Fruit fly (Drosophila melanogaster) whole organism, embryonic: Measurements from ENCODE around the gene CG4020.
A peak's percentile ranks its signal among the peaks of the same experiment; 100 is the strongest.

Experiments
- Abd-B ChIP-seq: fragments of 200-800 bp; sonication (Bioruptor generic); optimal IDR thresholded peaks from 2 replicates; lab custom pipeline; 2018; ENCODE audit warnings: missing biosample characterization, mild to moderate bottlenecking, missing genetic modification characterization, moderate library complexity
- Antp ChIP-seq: fragments of 200-800 bp; sonication (Bioruptor generic); optimal IDR thresholded peaks from 3 replicates; lab custom pipeline; 2016; ENCODE audit warnings: missing biosample characterization, missing genetic modification characterization
- Atf-2 ChIP-seq: fragments of 200-800 bp; sonication (Bioruptor generic); optimal IDR thresholded peaks from 2 replicates; lab custom pipeline; 2016; ENCODE audit warnings: missing biosample characterization, missing genetic modification characterization
- CG11247 ChIP-seq: fragments of 200-800 bp; sonication (Bioruptor generic); IDR thresholded peaks from 2 replicates; pipeline ENCODE4 v1.3.6; 2022; ENCODE audit warnings: missing biosample characterization, missing genetic modification characterization
- CG14710 ChIP-seq: fragments of 200-800 bp; sonication (Bioruptor generic); optimal IDR thresholded peaks from 3 replicates; lab custom pipeline; 2019; ENCODE audit warnings: missing biosample characterization, mild to moderate bottlenecking, missing genetic modification characterization, moderate library complexity
- CG1603 ChIP-seq: fragments of 200-800 bp; sonication (Bioruptor generic); optimal IDR thresholded peaks from 2 replicates; lab custom pipeline; 2019; ENCODE audit warnings: missing biosample characterization, mild to moderate bottlenecking, missing genetic modification characterization, moderate library complexity
- CG16863 ChIP-seq: fragments of 200-800 bp; sonication (Bioruptor generic); optimal IDR thresholded peaks from 3 replicates; lab custom pipeline; 2016; ENCODE audit warnings: missing biosample characterization, missing genetic modification characterization
- CG17359 ChIP-seq: fragments of 200-800 bp; sonication (Bioruptor generic); optimal IDR thresholded peaks from 3 replicates; lab custom pipeline; 2018; ENCODE audit warnings: missing biosample characterization, mild to moderate bottlenecking, missing genetic modification characterization, moderate library complexity
- CG18262 ChIP-seq: fragments of 200-800 bp; optimal IDR thresholded peaks from 3 replicates; lab custom pipeline; 2019; ENCODE audit warnings: missing biosample characterization, mild to moderate bottlenecking, missing genetic modification characterization, moderate library complexity
- CG2120 ChIP-seq: fragments of 200-800 bp; sonication (Bioruptor generic); optimal IDR thresholded peaks from 3 replicates; lab custom pipeline; 2016; ENCODE audit warnings: missing biosample characterization, missing genetic modification characterization
- CG31224 ChIP-seq: fragments of 200-800 bp; sonication (Bioruptor generic); IDR thresholded peaks from 2 replicates; pipeline ENCODE4 v1.3.6; 2022; ENCODE audit warnings: missing biosample characterization, missing genetic modification characterization
- CG34422 ChIP-seq: fragments of 200-800 bp; sonication (Bioruptor generic); IDR thresholded peaks from 3 replicates; pipeline ENCODE4 v1.3.6; 2022; ENCODE audit warnings: missing biosample characterization, missing genetic modification characterization
- CG4360 ChIP-seq: fragments of 200-800 bp; sonication (Bioruptor generic); IDR thresholded peaks from 2 replicates; pipeline ENCODE4 v1.3.6; 2022; ENCODE audit warnings: missing biosample characterization, missing genetic modification characterization
- CG5245 ChIP-seq: fragments of 200-800 bp; sonication (Bioruptor generic); optimal IDR thresholded peaks from 3 replicates; lab custom pipeline; 2016; ENCODE audit warnings: missing biosample characterization, missing genetic modification characterization
- CG6689 ChIP-seq: fragments of 200-800 bp; sonication (Bioruptor generic); IDR thresholded peaks from 2 replicates; pipeline ENCODE4 v1.3.6; 2022; ENCODE audit warnings: missing biosample characterization, missing genetic modification characterization
- CG7357 ChIP-seq: fragments of 200-800 bp; sonication (Bioruptor generic); IDR thresholded peaks from 3 replicates; pipeline ENCODE4 v1.3.6; 2022; ENCODE audit warnings: missing biosample characterization, missing genetic modification characterization
- CG8281 ChIP-seq: fragments of 200-800 bp; sonication (Bioruptor generic); optimal IDR thresholded peaks from 2 replicates; lab custom pipeline; 2018; ENCODE audit warnings: missing biosample characterization, mild to moderate bottlenecking, missing genetic modification characterization, moderate library complexity
- D19B ChIP-seq: fragments of 200-800 bp; sonication (Bioruptor generic); optimal IDR thresholded peaks from 2 replicates; lab custom pipeline; 2017; ENCODE audit warnings: missing biosample characterization, mild to moderate bottlenecking, missing genetic modification characterization
- Drgx ChIP-seq: fragments of 200-800 bp; sonication (Bioruptor generic); IDR thresholded peaks from 2 replicates; pipeline ENCODE4 v1.3.6; 2022; ENCODE audit warnings: missing biosample characterization, missing genetic modification characterization
- Ets65A ChIP-seq: fragments of 200-800 bp; sonication (Bioruptor generic); peaks from one replicate; lab custom pipeline; 2016; ENCODE audit warnings: missing biosample characterization, missing genetic modification characterization
- HLH3B ChIP-seq: fragments of 200-800 bp; sonication (Bioruptor generic); IDR thresholded peaks from 2 replicates; pipeline ENCODE4 v1.3.6; 2022; ENCODE audit warnings: missing biosample characterization, missing genetic modification characterization
- Hmx ChIP-seq: fragments of 200-800 bp; sonication (Bioruptor generic); optimal IDR thresholded peaks from 2 replicates; lab custom pipeline; 2016; ENCODE audit warnings: missing biosample characterization, missing genetic modification characterization
- Hsf ChIP-seq: fragments of 200-800 bp; sonication (Bioruptor generic); optimal IDR thresholded peaks from 3 replicates; lab custom pipeline; 2016; ENCODE audit warnings: missing biosample characterization, missing genetic modification characterization
- Med ChIP-seq: fragments of 200-800 bp; sonication (Bioruptor generic); peaks from one replicate; lab custom pipeline; 2016; ENCODE audit warnings: missing biosample characterization, missing genetic modification characterization, mild to moderate bottlenecking, inconsistent platforms, moderate library complexity
- Mrtf ChIP-seq: fragments of 200-800 bp; sonication (Bioruptor generic); IDR thresholded peaks from 3 replicates; pipeline ENCODE4 v1.3.6; 2022; ENCODE audit warnings: missing biosample characterization, missing genetic modification characterization
- Oaz ChIP-seq: fragments of 200-800 bp; sonication (Bioruptor generic); IDR thresholded peaks from 2 replicates; pipeline ENCODE4 v1.3.6; 2022; ENCODE audit warnings: missing biosample characterization, missing genetic modification characterization
- Pdp1 ChIP-seq, 2 experiments: fragments of 200-800 bp; sonication (Bioruptor generic); optimal IDR thresholded peaks; 3 replicates each; lab custom pipeline; 2016; ENCODE audit warnings: missing biosample characterization in 2 of 2, missing genetic modification characterization in 2 of 2, mild to moderate bottlenecking in 1 of 2, moderate library complexity in 1 of 2
- Sox102F ChIP-seq: fragments of 200-800 bp; sonication (Bioruptor generic); optimal IDR thresholded peaks from 2 replicates; lab custom pipeline; 2018; ENCODE audit warnings: missing biosample characterization, mild to moderate bottlenecking, missing genetic modification characterization, moderate library complexity
- Ssrp ChIP-seq: fragments of 200-800 bp; sonication (Bioruptor generic); optimal IDR thresholded peaks from 2 replicates; lab custom pipeline; 2018; ENCODE audit warnings: missing biosample characterization, mild to moderate bottlenecking, missing genetic modification characterization, moderate library complexity
- Xrp1 ChIP-seq: fragments of 200-800 bp; sonication (Bioruptor generic); IDR thresholded peaks from 2 replicates; pipeline ENCODE4 v1.3.6; 2022; ENCODE audit warnings: missing biosample characterization, missing genetic modification characterization
- ara ChIP-seq: fragments of 200-800 bp; sonication (Bioruptor generic); IDR thresholded peaks from 2 replicates; pipeline ENCODE4 v1.3.6; 2022; ENCODE audit warnings: missing biosample characterization, missing genetic modification characterization
- ci ChIP-seq: fragments of 200-800 bp; sonication (Bioruptor generic); IDR thresholded peaks from 3 replicates; pipeline ENCODE4 v1.3.6; 2022; ENCODE audit warnings: missing biosample characterization, missing genetic modification characterization
- dmrt99B ChIP-seq: fragments of 200-800 bp; sonication (Bioruptor generic); optimal IDR thresholded peaks from 2 replicates; lab custom pipeline; 2018; ENCODE audit warnings: missing biosample characterization, mild to moderate bottlenecking, missing genetic modification characterization, moderate library complexity
- dysf ChIP-seq: fragments of 200-800 bp; sonication (Bioruptor generic); IDR thresholded peaks from 3 replicates; pipeline ENCODE4 v1.3.6; 2022; ENCODE audit warnings: missing biosample characterization, missing genetic modification characterization
- fd102C ChIP-seq: fragments of 200-800 bp; sonication (Bioruptor generic); optimal IDR thresholded peaks from 2 replicates; lab custom pipeline; 2018; ENCODE audit warnings: missing biosample characterization, mild to moderate bottlenecking, missing genetic modification characterization, moderate library complexity
- gem ChIP-seq: fragments of 200-800 bp; sonication (Bioruptor generic); optimal IDR thresholded peaks from 2 replicates; lab custom pipeline; 2019; ENCODE audit warnings: missing biosample characterization, mild to moderate bottlenecking, missing genetic modification characterization, moderate library complexity
- gfzf ChIP-seq: fragments of 200-800 bp; sonication (Bioruptor generic); optimal IDR thresholded peaks from 2 replicates; lab custom pipeline; 2016; ENCODE audit warnings: missing biosample characterization, mild to moderate bottlenecking, missing genetic modification characterization, moderate library complexity
- luna ChIP-seq: fragments of 200-800 bp; sonication (Bioruptor generic); optimal IDR thresholded peaks from 2 replicates; lab custom pipeline; 2016; ENCODE audit warnings: missing biosample characterization, missing genetic modification characterization
- nmo ChIP-seq: fragments of 200-800 bp; sonication (Bioruptor generic); optimal IDR thresholded peaks from 2 replicates; lab custom pipeline; 2018; ENCODE audit warnings: missing biosample characterization, mild to moderate bottlenecking, missing genetic modification characterization, moderate library complexity
- onecut ChIP-seq: fragments of 200-800 bp; sonication (Bioruptor generic); IDR thresholded peaks from 2 replicates; pipeline ENCODE4 v1.3.6; 2022; ENCODE audit warnings: missing biosample characterization, missing genetic modification characterization
- peb ChIP-seq: fragments of 200-800 bp; sonication (Bioruptor generic); IDR thresholded peaks from 2 replicates; pipeline ENCODE4 v1.3.6; 2022; ENCODE audit warnings: missing biosample characterization, missing genetic modification characterization
- prd ChIP-seq, 3 experiments: fragments of >200 bp in 2 of 3; fragments of 200-800 bp in 1 of 3; sonication (Bioruptor generic) in 1 of 3; optimal IDR thresholded peaks in 2 of 3; IDR thresholded peaks in 1 of 3; 2 replicates in 2 of 3; 3 replicates in 1 of 3; pipeline versions ENCODE4 v1.3.6 to Lab custom; 2017 to 2022; ENCODE audit warnings: missing biosample characterization in 1 of 3, missing genetic modification characterization in 1 of 3
- run ChIP-seq: fragments of 200-800 bp; sonication (Bioruptor generic); optimal IDR thresholded peaks from 3 replicates; lab custom pipeline; 2018; ENCODE audit warnings: missing biosample characterization, mild to moderate bottlenecking, missing genetic modification characterization
- ssp ChIP-seq: fragments of 200-800 bp; sonication (Bioruptor generic); IDR thresholded peaks from 2 replicates; pipeline ENCODE4 v1.3.6; 2022; ENCODE audit warnings: missing biosample characterization, missing genetic modification characterization
- tgo ChIP-seq: fragments of 200-800 bp; sonication (Bioruptor generic); IDR thresholded peaks from 3 replicates; pipeline ENCODE4 v1.3.6; 2022; ENCODE audit warnings: missing biosample characterization, missing genetic modification characterization
- vfl ChIP-seq: fragments of 200-800 bp; sonication (Bioruptor generic); optimal IDR thresholded peaks from 2 replicates; lab custom pipeline; 2016; ENCODE audit warnings: missing biosample characterization, missing genetic modification characterization
- vvl ChIP-seq: fragments of 200-800 bp; sonication (Bioruptor generic); IDR thresholded peaks from 2 replicates; pipeline ENCODE4 v1.3.6; 2022; ENCODE audit warnings: missing biosample characterization, missing genetic modification characterization

CG4020 gene

DNA sequence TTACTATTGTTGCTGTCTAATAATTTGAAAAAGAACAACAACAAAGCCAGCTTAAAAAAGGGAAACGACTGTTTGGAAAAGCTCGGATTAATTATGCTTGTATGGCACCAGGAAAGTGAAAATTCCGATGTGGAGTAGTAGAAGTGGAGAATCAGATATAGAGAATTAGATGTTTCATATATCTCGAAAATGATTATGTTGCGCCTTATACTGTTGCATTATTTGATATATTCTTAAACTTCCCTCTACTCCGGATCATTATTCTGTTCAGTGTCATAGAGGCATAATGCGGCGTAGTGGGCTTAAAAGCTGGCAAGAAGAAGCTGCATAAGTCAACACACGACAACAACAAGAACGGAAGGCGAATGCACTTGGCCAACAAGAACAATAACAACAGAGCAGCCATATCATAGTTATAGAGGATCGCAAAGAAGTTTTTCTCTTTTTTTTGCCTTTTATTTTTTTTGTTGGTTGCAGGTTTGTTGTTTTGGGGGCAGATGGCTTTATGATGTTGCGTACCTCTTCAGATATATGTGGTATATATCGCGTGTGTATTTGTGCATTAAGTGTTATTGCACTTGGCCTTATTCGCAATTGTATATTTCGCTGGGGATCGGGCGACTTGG is 20.4 kb downstream of the CG4020 start (continued):
- TF ChIP-seq ara (GFP tag; lab: Robert Waterston, UW) (peak; percentile 45; the same call in 1 of the 2 replicates), Antp (GFP tag; lab: Kevin White, UChicago) (no peak), CG6689 (GFP tag; lab: Robert Waterston, UW) (peak; percentile 30), Oaz (0 out of 2 replicates have a peak, but pooled peaks have one; percentile 16), CG34422 (GFP tag; lab: Robert Waterston, UW) (peak; percentile 41; the same call in 1 of the 3 replicates), prd (optimal IDR thresholded peaks at IDR 0.05; lab: Kevin White, UChicago) (no peak), prd (GFP tag; IDR thresholded peaks at IDR 0.05; lab: Robert Waterston, UW) (peak; percentile 32; the same call in 1 of the 3 replicates), tgo (GFP tag; lab: Robert Waterston, UW) (peak; percentile 19; the same call in 1 of the 3 replicates), onecut (GFP tag; lab: Robert Waterston, UW) (0 out of 2 replicates have a peak, but pooled peaks have one; percentile 14), Mrtf (GFP tag; lab: Robert Waterston, UW) (no peak), Ssrp (tag; lab: Kevin White, UChicago) (peak; percentile 40), dysf (GFP tag; lab: Robert Waterston, UW) (0 out of 3 replicates have a peak, but pooled peaks have one; percentile 26), CG5245 (GFP tag; lab: Kevin White, UChicago) (no peak), Xrp1 (GFP tag; lab: Robert Waterston, UW) (peak; percentile 56), CG14710 (peak; percentile 6), luna (no peak), peb (GFP tag; lab: Robert Waterston, UW) (0 out of 2 replicates have a peak, but pooled peaks have one; percentile 6), ci (GFP tag; lab: Robert Waterston, UW) (peak; percentile 73), HLH3B (GFP tag; lab: Robert Waterston, UW) (peak; percentile 43), vfl (GFP tag; lab: Kevin White, UChicago) (no peak), CG16863 (GFP tag; lab: Kevin White, UChicago) (no peak), CG4360 (GFP tag; lab: Robert Waterston, UW) (0 out of 2 replicates have a peak, but pooled peaks have one; percentile 22), fd102C (GFP tag; lab: Kevin White, UChicago) (no peak), CG18262 (peak; percentile 21), gfzf (no peak), Abd-B (GFP tag; lab: Kevin White, UChicago) (no peak), CG7357 (GFP tag; lab: Robert Waterston, UW) (0 out of 3 replicates have a peak, but pooled peaks have one; percentile 17)

DNA sequence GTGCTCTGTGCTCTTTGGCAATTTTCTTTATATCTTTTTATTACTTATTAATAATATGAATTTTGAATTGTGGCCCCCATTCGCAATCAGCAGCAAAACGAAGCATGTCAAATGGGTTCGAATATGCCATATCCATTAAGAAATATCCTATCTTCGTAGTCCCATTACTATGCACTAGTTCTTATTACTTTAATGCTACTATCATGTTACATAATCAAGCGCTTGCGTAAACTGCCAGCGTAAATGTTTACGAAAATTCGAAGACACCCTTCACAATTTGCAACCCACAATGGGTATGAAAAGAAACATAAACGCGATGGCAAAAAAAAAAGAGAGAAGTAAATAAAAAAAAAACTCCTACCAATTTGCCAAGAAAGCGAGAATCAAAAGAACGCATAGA is 21.2 kb downstream of the CG4020 start:
- TF ChIP-seq CG17359: no peak
- no peak for TF ChIP-seq Atf-2
- peak in 1 of 2 experiments; percentile 68 for TF ChIP-seq Pdp1 (GFP tag; optimal IDR thresholded peaks at IDR 0.05; lab: Kevin White, UChicago)
- peak; percentile 27 for TF ChIP-seq D19B (GFP tag; lab: Kevin White, UChicago)
- peak; percentile 21 for TF ChIP-seq Med
- TF ChIP-seq Drgx: peak; percentile 62; the same call in 1 of the 2 replicates
- no peak for TF ChIP-seq CG11247 (GFP tag; lab: Robert Waterston, UW)
- TF ChIP-seq Hsf (GFP tag; lab: Kevin White, UChicago): no peak

DNA sequence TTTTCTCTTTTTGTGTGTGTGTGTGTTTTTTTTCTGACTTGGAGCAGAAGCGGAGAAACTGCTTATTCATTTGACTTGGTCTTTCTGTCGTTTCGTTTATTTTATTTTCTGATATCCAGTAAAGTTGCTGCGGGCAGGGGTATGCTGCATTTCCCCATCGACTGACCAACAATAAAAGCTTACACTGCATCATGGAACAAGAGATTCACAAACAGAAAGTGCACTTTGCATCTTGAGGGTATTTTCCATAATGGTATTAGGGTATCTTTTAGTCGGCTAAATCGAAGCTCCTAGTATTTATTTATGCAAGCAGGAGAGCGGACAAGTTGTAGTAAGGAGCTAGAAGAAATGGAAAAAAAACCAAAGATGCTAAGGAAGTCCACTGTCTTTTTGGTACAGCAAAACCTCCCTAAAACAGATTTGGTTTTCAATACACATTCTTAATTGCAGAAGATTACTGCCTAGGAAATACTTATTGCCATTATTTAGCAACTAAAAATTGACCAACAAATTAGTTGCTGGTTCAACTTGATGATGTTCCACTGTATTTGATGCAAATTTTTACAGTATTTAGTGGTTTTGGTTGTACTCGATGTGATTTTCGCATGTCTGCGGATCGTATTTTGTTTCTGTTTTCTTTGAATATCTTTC is 26.9 kb downstream of the CG4020 start:
- TF ChIP-seq Hmx (GFP tag; lab: Kevin White, UChicago): no peak
- TF ChIP-seq dmrt99B (tag; lab: Kevin White, UChicago): peak; percentile 14
- peak; percentile 36; the same call in 1 of the 3 replicates for TF ChIP-seq ci (GFP tag; lab: Robert Waterston, UW)
- TF ChIP-seq CG1603 (tag; lab: Kevin White, UChicago): peak; percentile 2
- TF ChIP-seq vvl (GFP tag; lab: Robert Waterston, UW): 0 out of 2 replicates have a peak, but pooled peaks have one; percentile 19
- peak; percentile 30 for TF ChIP-seq Sox102F (GFP tag; lab: Kevin White, UChicago)
- TF ChIP-seq ssp (GFP tag; lab: Robert Waterston, UW): no peak
- no peak for TF ChIP-seq run
- TF ChIP-seq CG8281 (tag; lab: Kevin White, UChicago): no peak
- peak; percentile 3 for TF ChIP-seq CG2120
- TF ChIP-seq gem (tag; lab: Kevin White, UChicago): peak; percentile 21
- peak; percentile 1 for TF ChIP-seq nmo (GFP tag; lab: Kevin White, UChicago)
- no peak for TF ChIP-seq CG31224
- peak; percentile 55 for TF ChIP-seq Ets65A (GFP tag; lab: Kevin White, UChicago)
- TF ChIP-seq Med: peak; percentile 73
